1 fruit fly cellular context compared by ENCODE assay signal in the genomic region with DNA sequence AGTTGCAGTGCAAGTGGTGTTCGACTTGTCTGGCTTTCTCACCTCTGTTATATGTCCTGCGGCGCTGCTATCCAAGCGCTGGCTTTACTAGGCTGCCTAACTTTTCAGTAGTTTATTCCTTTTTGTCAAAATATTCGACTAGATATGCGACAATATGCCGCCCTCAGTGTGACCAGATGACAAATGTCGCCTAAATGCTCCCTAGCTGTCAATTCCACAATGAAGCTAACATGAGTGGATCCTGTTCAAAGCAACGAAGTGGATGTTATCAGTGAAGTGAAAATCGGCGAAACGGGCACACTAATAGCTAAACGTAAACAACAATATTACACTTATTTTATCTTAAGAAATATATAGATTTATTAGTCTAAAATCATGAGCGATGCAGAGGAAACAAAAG.
TF ChIP-seq lines count a peak whose summit lies in the region.

A gene (minus strand): TSS at position 189 of the 400 bp plus-strand sequence.
A gene (plus strand): TSS at position 263 of the 400 bp plus-strand sequence.

TF ChIP-seq in whole organism, embryonic, 481 proteins besides CTCF, POLR2A, EP300 and RAD21 (continued from another document):
- TF ChIP-seq CG12104 (GFP tag; optimal IDR thresholded peaks at IDR 0.05; lab: Kevin White, UChicago), result no peak
TF ChIP-seq in whole organism, embryonic: peak in this region for 56.
